Worm (Caenorhabditis elegans): ENCODE data around the gene acr-3.
A peak's percentile ranks its signal among the peaks of the same experiment; 100 is the strongest.

DNA sequence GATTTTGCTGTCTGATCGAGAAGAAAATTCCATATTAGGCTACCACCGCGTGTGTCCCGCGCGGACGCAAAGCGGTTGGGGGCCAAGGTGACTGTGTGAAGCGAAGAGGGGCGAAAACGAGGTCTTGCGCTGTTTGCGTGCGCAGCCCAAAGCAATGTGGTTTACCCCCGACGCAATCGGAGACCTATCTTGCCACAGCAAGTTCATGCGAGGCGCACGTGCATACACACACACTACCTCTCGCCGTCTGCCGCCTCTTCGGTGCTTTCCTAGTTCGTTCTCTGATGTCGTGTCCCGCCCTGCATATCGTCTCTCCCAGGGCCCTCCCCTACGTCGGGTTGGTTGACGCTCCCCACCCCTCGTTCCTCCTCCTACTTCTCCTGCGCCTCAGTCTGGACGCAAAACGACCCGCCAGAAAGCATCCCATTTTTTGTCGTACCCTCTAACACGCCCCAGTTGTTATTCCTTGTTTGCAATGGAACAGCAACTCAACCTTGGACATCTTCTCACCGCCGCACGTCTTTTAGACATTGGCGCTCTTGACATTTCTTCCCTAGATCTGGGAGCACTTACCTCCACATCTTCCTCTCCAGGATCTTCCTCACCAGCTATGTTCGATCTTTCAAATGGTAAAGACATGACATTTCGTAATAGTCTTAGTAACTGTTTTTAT is 32.8 kb downstream of the acr-3 start, which contains the start of gene mdl-1:
- peak; percentile 94 for TF ChIP-seq ama-1 (optimal IDR thresholded peaks at IDR 0.05)
- peak; percentile 92 for TF ChIP-seq skn-1 (tag; optimal IDR thresholded peaks at IDR 0.05)
- TF ChIP-seq isw-1 (GFP tag; IDR thresholded peaks at IDR 0.05), result peak; percentile 80
- peak; percentile 42 for TF ChIP-seq blmp-1 (tag; optimal IDR thresholded peaks at IDR 0.05)
- no peak for TF ChIP-seq hlh-17 (GFP tag; optimal IDR thresholded peaks at IDR 0.05; ENCODE audit: borderline replicate concordance)
- TF ChIP-seq lin-13 (GFP tag; optimal IDR thresholded peaks at IDR 0.05), result peak; percentile 73
- peak; percentile 24 for TF ChIP-seq elt-2 (tag; optimal IDR thresholded peaks at IDR 0.05)
- TF ChIP-seq alr-1 (tag; optimal IDR thresholded peaks at IDR 0.05; ENCODE audit: borderline replicate concordance), result no peak
- no peak for TF ChIP-seq ets-5 (GFP tag; IDR thresholded peaks at IDR 0.05)
- TF ChIP-seq jun-1 (tag; optimal IDR thresholded peaks at IDR 0.05), result peak; percentile 94
- TF ChIP-seq zip-4 (GFP tag; optimal IDR thresholded peaks at IDR 0.05), result peak; percentile 49

All from whole organism, L1 larva.